Worm (Caenorhabditis elegans) whole organism, L4 larva: ENCODE measurements around the gene D1022.3.

ENCODE experiments used
- D1046.2 ChIP-seq: fragments of 200-800 bp; sonication (Bioruptor generic); IDR thresholded peaks from 2 replicates; pipeline ENCODE4 v1.3.6; 2022; ENCODE audit warnings: missing genetic modification characterization, missing compliant biosample characterization
- F44E2.7 ChIP-seq: fragments of 200-800 bp; sonication (Bioruptor generic); IDR thresholded peaks from 2 replicates; pipeline ENCODE4 v2.1.2; 2022; ENCODE audit warnings: missing genetic modification characterization, missing compliant biosample characterization
- Y105C5A.15 ChIP-seq: fragments of 200-800 bp; sonication (Bioruptor generic); IDR thresholded peaks from 2 replicates; pipeline ENCODE4 v1.3.6; 2022; ENCODE audit warnings: missing genetic modification characterization, missing compliant biosample characterization
- Y5F2A.4 ChIP-seq: fragments of 200-800 bp; sonication (Bioruptor generic); optimal IDR thresholded peaks from 2 replicates; lab custom pipeline; 2018; ENCODE audit warnings: mild to moderate bottlenecking, missing genetic modification characterization, missing compliant biosample characterization
- ZK337.2 ChIP-seq: fragments of 200-800 bp; sonication (Bioruptor generic); IDR thresholded peaks from 2 replicates; pipeline ENCODE4 v1.3.6; 2022; ENCODE audit warnings: missing genetic modification reagents, missing genetic modification characterization, missing compliant biosample characterization
- aha-1 ChIP-seq: fragments of 150-350 bp; peaks from one replicate; lab custom pipeline; 2014; ENCODE audit warnings: missing biosample characterization, missing genetic modification characterization
- aly-2 ChIP-seq: sonication (generic microtip); optimal IDR thresholded peaks from 2 replicates; lab custom pipeline; 2018; ENCODE audit warnings: missing biosample characterization, missing genetic modification characterization
- ama-1 ChIP-seq: fragments of 150-350 bp; optimal IDR thresholded peaks from 2 replicates; lab custom pipeline; 2014; ENCODE audit warnings: inconsistent platforms, mixed read lengths
- ceh-44 ChIP-seq: fragments of 200-800 bp; sonication (Bioruptor generic); IDR thresholded peaks from 2 replicates; pipeline ENCODE4 v1.3.6; 2022; ENCODE audit warnings: missing genetic modification reagents, missing genetic modification characterization, missing compliant biosample characterization
- ces-1 ChIP-seq: fragments of 150-350 bp; sonication (generic microtip); optimal IDR thresholded peaks from 4 replicates; lab custom pipeline; 2014; ENCODE audit warnings: missing biosample characterization, missing genetic modification reagents, missing genetic modification characterization
- cey-2 ChIP-seq: sonication (generic microtip); optimal IDR thresholded peaks from 3 replicates; lab custom pipeline; 2017; ENCODE audit warnings: missing genetic modification characterization, mild to moderate bottlenecking, missing compliant biosample characterization, antibody characterized with exemption, borderline replicate concordance; ENCODE audit not compliant: insufficient read depth
- daf-16 ChIP-seq, 3 experiments: sonication (generic microtip); optimal IDR thresholded peaks; 2 replicates each; lab custom pipeline; 2016 to 2017; ENCODE audit warnings: missing genetic modification characterization in 3 of 3, missing genetic modification reagents in 3 of 3, mild to moderate bottlenecking in 2 of 3, missing compliant biosample characterization in 2 of 3, missing biosample characterization in 1 of 3, moderate library complexity in 1 of 3
- dmd-6 ChIP-seq: fragments of 200-800 bp; sonication (Bioruptor generic); IDR thresholded peaks from 2 replicates; pipeline ENCODE4 v1.3.6; 2022; ENCODE audit warnings: missing genetic modification reagents, missing genetic modification characterization, missing compliant biosample characterization
- dmd-8 ChIP-seq: fragments of 200-800 bp; sonication (Bioruptor generic); IDR thresholded peaks from 2 replicates; pipeline ENCODE4 v1.3.6; 2022; ENCODE audit warnings: missing genetic modification characterization, missing compliant biosample characterization
- dve-1 ChIP-seq: sonication (generic microtip); optimal IDR thresholded peaks from 2 replicates; lab custom pipeline; 2017; ENCODE audit warnings: antibody characterized with exemption, mild to moderate bottlenecking, missing genetic modification characterization, missing compliant biosample characterization; ENCODE audit not compliant: insufficient read depth
- egl-27 ChIP-seq: sonication (generic microtip); optimal IDR thresholded peaks from 3 replicates; lab custom pipeline; 2017; ENCODE audit warnings: missing biosample characterization, missing genetic modification reagents, missing genetic modification characterization
- fkh-10 ChIP-seq: fragments of 150-350 bp; optimal IDR thresholded peaks from 2 replicates; lab custom pipeline; 2014; ENCODE audit warnings: missing biosample characterization, missing genetic modification reagents, missing genetic modification characterization
- fos-1 ChIP-seq: fragments of 150-350 bp; optimal IDR thresholded peaks from 2 replicates; lab custom pipeline; 2014; ENCODE audit warnings: missing biosample characterization, missing genetic modification characterization
- hlh-30 ChIP-seq: sonication (generic microtip); optimal IDR thresholded peaks from 2 replicates; lab custom pipeline; 2017; ENCODE audit warnings: antibody characterized with exemption, mild to moderate bottlenecking, missing genetic modification characterization, missing compliant biosample characterization; ENCODE audit not compliant: insufficient read depth
- lir-3 ChIP-seq: sonication (generic microtip); optimal IDR thresholded peaks from 2 replicates; lab custom pipeline; 2016; ENCODE audit warnings: mild to moderate bottlenecking, missing genetic modification characterization, missing compliant biosample characterization
- lsy-2 ChIP-seq, 2 experiments: fragments of 150-350 bp in 1 of 2; sonication (generic microtip) in 1 of 2; optimal IDR thresholded peaks; 2 replicates each; lab custom pipeline; 2014 to 2017; ENCODE audit warnings: missing biosample characterization in 2 of 2, missing genetic modification characterization in 2 of 2
- mdl-1 ChIP-seq, 2 experiments: fragments of 150-350 bp in 1 of 2; sonication (generic microtip) in 1 of 2; optimal IDR thresholded peaks; 2 replicates each; lab custom pipeline; 2014 to 2017; ENCODE audit warnings: missing biosample characterization in 2 of 2, missing genetic modification characterization in 2 of 2
- mep-1 ChIP-seq: fragments of 150-350 bp; sonication (generic microtip); optimal IDR thresholded peaks from 3 replicates; lab custom pipeline; 2014; ENCODE audit warnings: missing biosample characterization, missing genetic modification characterization
- mxl-2 ChIP-seq: fragments of 200-800 bp; sonication (Bioruptor generic); conservative IDR thresholded peaks from 2 replicates; pipeline ENCODE4 v1.3.6; 2022; ENCODE audit warnings: missing genetic modification reagents, missing genetic modification characterization, missing compliant biosample characterization
- mxl-3 ChIP-seq: fragments of 200-800 bp; sonication (Bioruptor generic); optimal IDR thresholded peaks from 2 replicates; lab custom pipeline; 2018; ENCODE audit warnings: mild to moderate bottlenecking, missing genetic modification characterization, missing compliant biosample characterization
- nhr-11 ChIP-seq: fragments of 150-350 bp; optimal IDR thresholded peaks from 2 replicates; lab custom pipeline; 2014; ENCODE audit warnings: missing biosample characterization, missing genetic modification characterization
- nhr-111 ChIP-seq: fragments of 200-800 bp; sonication (Bioruptor generic); optimal IDR thresholded peaks from 2 replicates; lab custom pipeline; 2018; ENCODE audit warnings: mild to moderate bottlenecking, missing genetic modification characterization, missing compliant biosample characterization
- nhr-237 ChIP-seq: sonication (generic microtip); optimal IDR thresholded peaks from 2 replicates; lab custom pipeline; 2017; ENCODE audit warnings: missing biosample characterization, missing genetic modification characterization
- nhr-25 ChIP-seq: sonication (generic microtip); optimal IDR thresholded peaks from 2 replicates; lab custom pipeline; 2017; ENCODE audit warnings: missing genetic modification characterization, mild to moderate bottlenecking, missing compliant biosample characterization, antibody characterized with exemption, moderate library complexity, borderline replicate concordance; ENCODE audit not compliant: insufficient read depth
- nhr-28 ChIP-seq: fragments of 150-350 bp; optimal IDR thresholded peaks from 2 replicates; lab custom pipeline; 2014; ENCODE audit warnings: missing biosample characterization, missing genetic modification characterization
- nhr-77 ChIP-seq: fragments of 150-350 bp; optimal IDR thresholded peaks from 2 replicates; lab custom pipeline; 2014; ENCODE audit warnings: missing biosample characterization, missing genetic modification characterization
- pqm-1 ChIP-seq: sonication (generic microtip); optimal IDR thresholded peaks from 2 replicates; lab custom pipeline; 2017; ENCODE audit warnings: missing biosample characterization, missing genetic modification characterization
- skn-1 ChIP-seq: fragments of 150-350 bp; optimal IDR thresholded peaks from 2 replicates; lab custom pipeline; 2014; ENCODE audit warnings: missing biosample characterization, missing genetic modification characterization
- snpc-1.2 ChIP-seq: fragments of 200-800 bp; sonication (Bioruptor generic); IDR thresholded peaks from 2 replicates; pipeline ENCODE4 v1.3.6; 2022; ENCODE audit warnings: missing genetic modification reagents, missing genetic modification characterization, missing compliant biosample characterization
- tag-97 ChIP-seq: fragments of 200-800 bp; sonication (Bioruptor generic); IDR thresholded peaks from 2 replicates; pipeline ENCODE4 v1.3.6; 2022; ENCODE audit warnings: missing genetic modification characterization, missing compliant biosample characterization
- tra-1 ChIP-seq: fragments of 200-800 bp; sonication (Bioruptor generic); IDR thresholded peaks from 2 replicates; pipeline ENCODE4 v1.3.6; 2022; ENCODE audit warnings: missing genetic modification reagents, missing genetic modification characterization, missing compliant biosample characterization
- unc-130 ChIP-seq: sonication (generic microtip); optimal IDR thresholded peaks from 2 replicates; lab custom pipeline; 2016; ENCODE audit warnings: missing genetic modification reagents, missing genetic modification characterization, missing compliant biosample characterization
- unc-62 ChIP-seq, 3 experiments: fragments of 150-350 bp in 1 of 3; sonication (generic microtip); optimal IDR thresholded peaks in 2 of 3; peaks in 1 of 3; 1 replicate in 1 of 3; 2 replicates in 2 of 3; lab custom pipeline; 2014 to 2017; ENCODE audit warnings: missing biosample characterization in 3 of 3, missing genetic modification characterization in 3 of 3, missing genetic modification reagents in 3 of 3, missing genotype in 1 of 3
- zip-11 ChIP-seq: fragments of 200-800 bp; sonication (Bioruptor generic); IDR thresholded peaks from 2 replicates; pipeline ENCODE4 v1.3.6; 2022; ENCODE audit warnings: missing genetic modification characterization, missing compliant biosample characterization
- ztf-11 ChIP-seq: fragments of 150-350 bp; optimal IDR thresholded peaks from 2 replicates; lab custom pipeline; 2014; ENCODE audit warnings: missing biosample characterization, missing genetic modification characterization

D1022.3 gene

DNA sequence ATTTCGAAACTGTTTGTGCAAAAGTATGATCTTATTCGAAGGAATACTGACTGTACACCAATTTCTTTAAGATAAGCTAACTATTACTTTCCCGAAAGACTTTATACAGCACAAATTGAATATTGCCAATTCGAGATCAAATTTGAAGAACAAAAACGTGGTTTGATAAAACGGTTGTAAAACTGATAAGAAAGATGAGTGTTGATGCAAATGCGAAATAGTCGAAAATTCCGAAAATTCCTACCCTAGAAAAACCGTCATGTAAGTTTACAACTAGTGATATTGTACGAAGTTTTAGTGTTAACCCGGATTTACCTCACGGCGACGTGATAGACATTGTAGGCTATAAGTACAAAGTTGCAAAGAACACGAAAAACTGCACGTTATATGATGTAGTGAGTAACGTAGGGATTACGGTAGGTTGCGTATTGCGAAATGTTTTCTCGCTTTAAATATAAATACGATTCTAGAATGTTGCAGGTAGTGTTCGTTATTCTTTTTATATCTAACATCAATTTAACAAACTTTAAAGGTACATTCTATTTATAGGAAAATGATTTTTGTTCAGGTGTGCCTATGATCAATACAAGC lies 35.2 kb downstream of the D1022.3 start:
- TF ChIP-seq hlh-30 (tag; lab: Kevin White, UChicago) (no peak), snpc-1.2 (GFP tag; lab: Robert Waterston, UW) (no peak), skn-1 (tag; lab: Kevin White, UChicago) (no peak), fkh-10 (GFP tag; lab: Kevin White, UChicago) (no peak), unc-62 (GFP tag; optimal IDR thresholded peaks at IDR 0.05 in 1 of 2; lab: Kevin White, UChicago) (peak in 1 of 2 experiments; percentile 20), unc-62 (tag; optimal IDR thresholded peaks at IDR 0.05; lab: Kevin White, UChicago) (no peak), unc-130 (GFP tag; lab: Kevin White, UChicago) (no peak), aly-2 (tag; lab: Kevin White, UChicago) (no peak), daf-16 (GFP tag; optimal IDR thresholded peaks at IDR 0.05; lab: Kevin White, UChicago) (no peak), daf-16 (tag; optimal IDR thresholded peaks at IDR 0.05; lab: Kevin White, UChicago) (no peak), nhr-77 (tag; lab: Kevin White, UChicago) (no peak), dmd-6 (peak; percentile 33), mdl-1 (tag; optimal IDR thresholded peaks at IDR 0.05; lab: Kevin White, UChicago) (peak in 1 of 2 experiments; percentile 6), nhr-11 (no peak), nhr-111 (no peak), Y5F2A.4 (GFP tag; lab: Kevin White, UChicago) (no peak), dve-1 (tag; lab: Kevin White, UChicago) (no peak), pqm-1 (tag; lab: Kevin White, UChicago) (peak; percentile 77), nhr-28 (tag; lab: Kevin White, UChicago) (peak; percentile 94), tag-97 (GFP tag; lab: Robert Waterston, UW) (no peak), nhr-25 (no peak)

DNA sequence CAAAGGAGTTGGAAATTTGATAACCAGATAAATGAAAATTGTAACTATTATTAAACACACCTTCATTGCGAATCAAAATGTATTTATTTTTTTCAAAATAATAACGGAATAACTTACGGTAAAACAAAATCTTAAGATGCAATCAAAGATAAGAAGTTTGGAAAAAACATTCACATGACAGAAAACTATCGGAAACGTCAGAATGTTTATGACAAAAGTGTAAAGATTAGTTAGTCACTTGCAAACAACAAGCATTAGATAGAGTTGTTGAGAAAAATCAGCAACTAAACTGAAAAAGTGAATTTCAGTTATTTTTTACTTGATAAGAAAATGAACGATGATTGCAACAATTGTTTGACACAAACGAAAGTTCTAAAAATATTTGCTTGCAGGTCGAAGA lies 35.9 kb downstream of the D1022.3 start:
- TF ChIP-seq daf-16 (GFP tag; optimal IDR thresholded peaks at IDR 0.05; lab: Kevin White, UChicago): no peak
- TF ChIP-seq daf-16 (tag; optimal IDR thresholded peaks at IDR 0.05; lab: Kevin White, UChicago): peak; percentile 93
- TF ChIP-seq nhr-28 (tag; lab: Kevin White, UChicago): peak; percentile 69
- TF ChIP-seq lsy-2 (tag; optimal IDR thresholded peaks at IDR 0.05; lab: Kevin White, UChicago): peak in 1 of 2 experiments; percentile 13
- TF ChIP-seq ZK337.2 (GFP tag; lab: Robert Waterston, UW): no peak
- TF ChIP-seq dmd-6: no peak
- TF ChIP-seq mep-1 (tag; lab: Kevin White, UChicago): peak; percentile 59
- no peak for TF ChIP-seq zip-11 (GFP tag; lab: Robert Waterston, UW)

DNA sequence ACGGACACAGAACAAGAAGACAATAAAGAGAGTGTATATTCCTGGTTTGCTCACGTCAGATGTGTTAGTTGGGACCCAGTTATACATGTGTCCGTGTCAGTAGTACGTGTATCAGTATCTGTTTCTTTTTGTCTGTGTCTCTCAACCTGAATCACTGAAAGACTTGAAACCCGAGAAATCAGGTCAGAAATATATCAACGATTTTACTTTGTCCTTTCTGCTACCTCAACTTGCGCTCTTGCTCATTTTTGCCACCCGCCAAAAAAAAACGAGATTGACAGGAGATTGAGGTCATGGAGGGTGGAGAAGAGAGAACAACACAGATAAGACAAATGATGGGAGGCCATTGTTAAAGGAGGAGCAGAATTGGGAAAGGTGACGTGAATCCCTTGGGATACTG lies 36.5 kb downstream of the D1022.3 start:
- TF ChIP-seq unc-62 (GFP tag; optimal IDR thresholded peaks at IDR 0.05 in 1 of 2; lab: Kevin White, UChicago) (peak in 1 of 2 experiments; percentile 89), unc-62 (tag; optimal IDR thresholded peaks at IDR 0.05; lab: Kevin White, UChicago) (no peak), aha-1 (tag; lab: Kevin White, UChicago) (peak; percentile 97), mxl-3 (GFP tag; lab: Kevin White, UChicago) (no peak)

DNA sequence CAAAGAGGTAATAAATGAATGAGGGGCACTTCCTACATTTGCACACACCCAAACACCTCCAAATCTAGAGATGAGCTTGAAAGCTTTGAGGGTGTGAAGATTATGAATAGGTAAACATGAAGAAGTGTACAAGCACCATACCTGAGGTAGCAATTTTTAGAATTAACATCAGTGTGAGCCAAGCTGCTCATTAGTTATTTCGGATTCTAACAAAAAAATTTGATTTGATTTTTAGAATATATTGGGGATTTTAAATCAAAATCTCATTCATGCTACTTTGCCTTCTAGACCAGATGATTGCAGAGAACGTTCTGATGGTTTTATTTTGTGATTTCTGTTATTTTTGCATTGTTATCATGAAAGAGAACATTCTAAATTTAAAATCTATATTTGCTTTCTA lies 42.3 kb downstream of the D1022.3 start:
- TF ChIP-seq dve-1 (tag; lab: Kevin White, UChicago) (no peak), unc-62 (GFP tag; optimal IDR thresholded peaks at IDR 0.05 in 1 of 2; lab: Kevin White, UChicago) (peak in 1 of 2 experiments; percentile 96), unc-62 (tag; optimal IDR thresholded peaks at IDR 0.05; lab: Kevin White, UChicago) (no peak), ama-1 (lab: Kevin White, UChicago) (no peak)
- TF ChIP-seq, all 104 proteins: peak for 1

DNA sequence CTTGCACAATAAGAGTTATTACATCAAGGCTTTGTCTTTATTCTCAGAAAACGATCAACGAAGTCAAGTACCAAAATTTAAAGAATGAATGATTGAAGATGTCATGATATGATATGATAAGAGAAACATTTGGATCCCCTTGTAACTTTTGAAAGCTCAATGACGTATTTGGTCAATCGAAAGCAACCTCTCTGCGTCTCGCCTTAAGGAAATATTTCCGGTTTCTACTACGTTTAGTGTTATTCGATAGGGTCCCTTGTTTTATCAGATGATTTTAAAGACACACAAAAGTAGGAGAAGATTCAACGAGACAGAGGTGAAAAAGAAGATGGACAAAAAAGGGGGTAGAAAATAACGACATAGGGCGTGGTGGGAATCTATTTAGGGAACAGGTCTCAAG lies 42.8 kb downstream of the D1022.3 start:
- TF ChIP-seq dmd-8 (GFP tag; lab: Robert Waterston, UW) (no peak), ztf-11 (no peak), ama-1 (lab: Kevin White, UChicago) (no peak), D1046.2 (GFP tag; lab: Robert Waterston, UW) (no peak), nhr-25 (peak; percentile 37), ces-1 (GFP tag; lab: Kevin White, UChicago) (no peak), nhr-28 (tag; lab: Kevin White, UChicago) (peak; percentile 35), mdl-1 (tag; optimal IDR thresholded peaks at IDR 0.05; lab: Kevin White, UChicago) (peak in 1 of 2 experiments; percentile 61), cey-2 (tag; lab: Kevin White, UChicago) (no peak), F44E2.7 (GFP tag; lab: Robert Waterston, UW) (no peak), ceh-44 (GFP tag; lab: Robert Waterston, UW) (no peak), mxl-2 (no peak), tra-1 (GFP tag; lab: Robert Waterston, UW) (no peak), dmd-6 (no peak), nhr-237 (tag; lab: Kevin White, UChicago) (no peak), egl-27 (tag; lab: Kevin White, UChicago) (no peak), Y105C5A.15 (GFP tag; lab: Robert Waterston, UW) (no peak), fos-1 (tag; lab: Kevin White, UChicago) (no peak), lir-3 (tag; lab: Kevin White, UChicago) (no peak)
